Worm (Caenorhabditis elegans) whole organism, L2 larva: Measurements from ENCODE around the gene exos-1.

Experiments
- R02D3.7 ChIP-seq: fragments of 150-350 bp; optimal IDR thresholded peaks from 2 replicates; lab custom pipeline; 2014; ENCODE audit warnings: missing biosample characterization, missing genetic modification characterization
- ZK546.5 ChIP-seq: sonication (generic microtip); optimal IDR thresholded peaks from 2 replicates; lab custom pipeline; 2017; ENCODE audit warnings: missing biosample characterization, missing genetic modification characterization
- lin-39 ChIP-seq: fragments of 150-350 bp; optimal IDR thresholded peaks from 2 replicates; lab custom pipeline; 2014; ENCODE audit warnings: missing biosample characterization, missing genetic modification reagents, missing genetic modification characterization
- nhr-10 ChIP-seq: sonication (generic microtip); optimal IDR thresholded peaks from 2 replicates; lab custom pipeline; 2017; ENCODE audit warnings: missing biosample characterization, missing genetic modification characterization
- nhr-129 ChIP-seq: fragments of 150-350 bp; optimal IDR thresholded peaks from 2 replicates; lab custom pipeline; 2014; ENCODE audit warnings: missing biosample characterization, missing genetic modification characterization
- unc-39 ChIP-seq: fragments of 150-350 bp; optimal IDR thresholded peaks from 2 replicates; lab custom pipeline; 2014; ENCODE audit warnings: missing biosample characterization, missing genetic modification characterization
- zag-1 ChIP-seq: fragments of 150-350 bp; optimal IDR thresholded peaks from 2 replicates; lab custom pipeline; 2014; ENCODE audit warnings: missing biosample characterization, missing genetic modification characterization

DNA sequence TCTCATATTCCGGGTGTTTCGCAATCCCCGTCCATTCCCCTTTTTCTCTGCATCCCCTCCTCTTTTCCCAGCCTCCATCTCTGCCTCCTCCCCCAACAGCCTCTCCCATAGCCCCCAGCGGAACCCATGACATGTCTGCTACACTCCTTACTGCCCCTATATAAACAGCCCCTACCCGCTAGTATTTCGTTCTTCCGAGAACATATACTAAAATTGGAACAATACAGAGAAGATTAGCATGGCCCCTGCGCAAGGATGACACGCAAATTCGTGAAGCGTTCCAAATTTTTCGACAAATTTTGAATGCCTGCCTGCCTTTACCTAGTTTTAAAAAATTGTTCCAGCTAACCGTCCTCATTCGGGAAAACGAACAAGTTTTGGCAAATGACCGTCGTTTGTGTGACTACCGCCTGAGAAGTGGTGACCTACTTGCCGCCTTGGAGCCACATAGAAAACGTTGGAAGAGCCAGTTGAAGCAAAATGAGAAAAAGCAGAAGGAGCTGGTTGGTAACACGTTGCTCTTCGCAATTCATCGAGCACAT lies 19.3 kb upstream of the exos-1 start:
- TF ChIP-seq zag-1 (tag; lab: Kevin White, UChicago) (peak; percentile 89), unc-39 (tag; lab: Kevin White, UChicago) (no peak), R02D3.7 (tag; lab: Kevin White, UChicago) (peak; percentile 38), ZK546.5 (peak; percentile 47), nhr-129 (tag; lab: Kevin White, UChicago) (peak; percentile 95), nhr-10 (tag; lab: Kevin White, UChicago) (peak; percentile 93), lin-39 (tag; lab: Kevin White, UChicago) (no peak)
